Fruit fly (Drosophila melanogaster): ENCODE measurements around the gene CG9951.

Gene CG9951

dm6 chr3L:16840540-16840939, 22.4 kb upstream of the CG9951 start (continued):
- TF ChIP-seq CG12769 (tag; optimal IDR thresholded peaks at IDR 0.05) = no peak
- no peak for TF ChIP-seq twi (tag; optimal IDR thresholded peaks at IDR 0.05)
- peak; percentile 62 for TF ChIP-seq sens (GFP tag)
- no peak for TF ChIP-seq CG10321 (GFP tag; IDR thresholded peaks at IDR 0.05)
- TF ChIP-seq CG10267 (tag; optimal IDR thresholded peaks at IDR 0.05) = peak; percentile 12
- no peak for TF ChIP-seq CG12942 (GFP tag; optimal IDR thresholded peaks at IDR 0.05)
- TF ChIP-seq CG3847 (GFP tag; IDR thresholded peaks at IDR 0.05) = no peak
- TF ChIP-seq CG10543 (GFP tag; optimal IDR thresholded peaks at IDR 0.05) = peak; percentile 23
- no peak for TF ChIP-seq Ravus (GFP tag; IDR thresholded peaks at IDR 0.05)
- TF ChIP-seq Dfd (GFP tag; optimal IDR thresholded peaks at IDR 0.05) = no peak
- peak; percentile 3 for TF ChIP-seq exex (tag; optimal IDR thresholded peaks at IDR 0.05)
- TF ChIP-seq knrl (GFP tag; IDR thresholded peaks at IDR 0.05; ENCODE audit: partially characterized antibody) = no peak
- peak; percentile 69 for TF ChIP-seq CG11695 (GFP tag; IDR thresholded peaks at IDR 0.05)
- TF ChIP-seq CG2129 (GFP tag; IDR thresholded peaks at IDR 0.05; ENCODE audit: partially characterized antibody) = no peak
- TF ChIP-seq nmo (GFP tag; optimal IDR thresholded peaks at IDR 0.05) = peak; percentile 20
- TF ChIP-seq Asciz (GFP tag; optimal IDR thresholded peaks at IDR 0.05) = no peak
- no peak for TF ChIP-seq CG8281 (tag; optimal IDR thresholded peaks at IDR 0.05)
- TF ChIP-seq CG10147 (GFP tag; optimal IDR thresholded peaks at IDR 0.05) = peak; percentile 14
- TF ChIP-seq CG17328 (GFP tag; IDR thresholded peaks at IDR 0.05) = no peak
- TF ChIP-seq Med (GFP tag) = peak; percentile 75
- TF ChIP-seq HLHmδ (GFP tag; optimal IDR thresholded peaks at IDR 0.05) = no peak
- no peak for TF ChIP-seq CG9727 (GFP tag; optimal IDR thresholded peaks at IDR 0.05)
- TF ChIP-seq CG1647 (GFP tag; optimal IDR thresholded peaks at IDR 0.05) = no peak
- no peak for TF ChIP-seq Bteb2 (GFP tag; optimal IDR thresholded peaks at IDR 0.05)
- TF ChIP-seq CG6813 (GFP tag; optimal IDR thresholded peaks at IDR 0.05) = no peak
- TF ChIP-seq crp (GFP tag; optimal IDR thresholded peaks at IDR 0.05) = no peak
- no peak for TF ChIP-seq CG8765 (GFP tag; IDR thresholded peaks at IDR 0.05)
- TF ChIP-seq jumu (GFP tag; optimal IDR thresholded peaks at IDR 0.05) = no peak
- TF ChIP-seq fru (optimal IDR thresholded peaks at IDR 0.05) = no peak
- TF ChIP-seq CG17802 (tag; optimal IDR thresholded peaks at IDR 0.05) = no peak
- no peak for TF ChIP-seq zen (tag; optimal IDR thresholded peaks at IDR 0.05)
- TF ChIP-seq CG8089 (GFP tag; optimal IDR thresholded peaks at IDR 0.05) = no peak
- TF ChIP-seq Awh (GFP tag; IDR thresholded peaks at IDR 0.05) = no peak
- no peak for TF ChIP-seq tx (GFP tag; optimal IDR thresholded peaks at IDR 0.05)
- peak; percentile 33 for TF ChIP-seq CG12219 (GFP tag; optimal IDR thresholded peaks at IDR 0.05)
- TF ChIP-seq ac (GFP tag; optimal IDR thresholded peaks at IDR 0.05) = no peak
- TF ChIP-seq CG12659 (GFP tag; optimal IDR thresholded peaks at IDR 0.05) = peak; percentile 41
- no peak for TF ChIP-seq run (tag; optimal IDR thresholded peaks at IDR 0.05)
- TF ChIP-seq Sin3A (optimal IDR thresholded peaks at IDR 0.05) = no peak
- no peak for TF ChIP-seq CG11723 (GFP tag; optimal IDR thresholded peaks at IDR 0.05)
- no peak for TF ChIP-seq trem (tag; optimal IDR thresholded peaks at IDR 0.05)
- peak in 1 of 2 experiments; percentile 35 for TF ChIP-seq Hr51 (GFP tag; optimal IDR thresholded peaks at IDR 0.05)
- no peak for TF ChIP-seq gt (GFP tag; IDR thresholded peaks at IDR 0.05)
- TF ChIP-seq nerfin-1 (tag; optimal IDR thresholded peaks at IDR 0.05) = no peak
- TF ChIP-seq nau (GFP tag; optimal IDR thresholded peaks at IDR 0.05) = no peak
- TF ChIP-seq grau (tag; optimal IDR thresholded peaks at IDR 0.05) = peak; percentile 47
- TF ChIP-seq CG14667 (GFP tag; IDR thresholded peaks at IDR 0.05) = no peak
- no peak for TF ChIP-seq Dip3 (GFP tag; optimal IDR thresholded peaks at IDR 0.05)
- no peak for TF ChIP-seq Lpt (GFP tag; optimal IDR thresholded peaks at IDR 0.05)
- 0 out of 2 replicates have a peak, but pooled peaks have one; percentile 6 for TF ChIP-seq sob (GFP tag; IDR thresholded peaks at IDR 0.05)
- no peak for TF ChIP-seq salm (tag; optimal IDR thresholded peaks at IDR 0.05)
- no peak; the same call in 1 of the 2 replicates for TF ChIP-seq CG16779 (GFP tag; IDR thresholded peaks at IDR 0.05)

Data from whole organism, embryonic.